Worm (Caenorhabditis elegans): ENCODE data around the gene mltn-11.

The mltn-11 gene

ce11 chrV:16635911-16636310, at the start of gene mltn-11:
TSS of gene mltn-11 (plus strand) at chrV:16636186.
- TF ChIP-seq sma-3 (GFP tag; optimal IDR thresholded peaks at IDR 0.05) (no peak), nhr-25 (tag; optimal IDR thresholded peaks at IDR 0.05) (no peak), zag-1 (tag; optimal IDR thresholded peaks at IDR 0.05) (no peak), lin-39 (tag; optimal IDR thresholded peaks at IDR 0.05) (no peak), peb-1 (tag; optimal IDR thresholded peaks at IDR 0.05) (no peak), elt-3 (tag; optimal IDR thresholded peaks at IDR 0.05) (no peak), sma-9 (GFP tag; optimal IDR thresholded peaks at IDR 0.05) (no peak), sma-9 (tag; optimal IDR thresholded peaks at IDR 0.05) (no peak), nhr-12 (tag; optimal IDR thresholded peaks at IDR 0.05) (no peak), nhr-10 (tag; optimal IDR thresholded peaks at IDR 0.05) (no peak), unc-62 (GFP tag; optimal IDR thresholded peaks at IDR 0.05) (no peak), Y55F3AM.14 (GFP tag; optimal IDR thresholded peaks at IDR 0.05) (no peak), nhr-237 (tag; optimal IDR thresholded peaks at IDR 0.05) (no peak), dmd-4 (tag; optimal IDR thresholded peaks at IDR 0.05) (no peak), nhr-129 (tag; optimal IDR thresholded peaks at IDR 0.05) (no peak), sem-4 (tag; optimal IDR thresholded peaks at IDR 0.05) (no peak)

ce11 chrV:16588428-16588827, 47.6 kb upstream of the mltn-11 start, which contains the start of gene srw-73:
TSS of gene srw-73 (minus strand) at chrV:16588528.
- TF ChIP-seq dmd-4 (tag; optimal IDR thresholded peaks at IDR 0.05) (no peak), ztf-1 (GFP tag; conservative IDR thresholded peaks at IDR 0.05) (no peak), blmp-1 (tag; optimal IDR thresholded peaks at IDR 0.05; ENCODE audit: insufficient read depth) (no peak), nhr-129 (tag; optimal IDR thresholded peaks at IDR 0.05) (no peak), lin-11 (tag; optimal IDR thresholded peaks at IDR 0.05) (no peak), unc-55 (GFP tag; optimal IDR thresholded peaks at IDR 0.05) (no peak), sem-4 (tag; optimal IDR thresholded peaks at IDR 0.05) (no peak), nhr-10 (tag; optimal IDR thresholded peaks at IDR 0.05) (no peak), nhr-25 (tag; optimal IDR thresholded peaks at IDR 0.05) (no peak), nhr-77 (tag; optimal IDR thresholded peaks at IDR 0.05) (no peak), skn-1 (tag; optimal IDR thresholded peaks at IDR 0.05) (no peak), mab-5 (tag; optimal IDR thresholded peaks at IDR 0.05) (no peak), zag-1 (tag; optimal IDR thresholded peaks at IDR 0.05) (no peak), unc-62 (GFP tag; optimal IDR thresholded peaks at IDR 0.05) (no peak), nhr-237 (tag; optimal IDR thresholded peaks at IDR 0.05) (no peak)

DNA sequence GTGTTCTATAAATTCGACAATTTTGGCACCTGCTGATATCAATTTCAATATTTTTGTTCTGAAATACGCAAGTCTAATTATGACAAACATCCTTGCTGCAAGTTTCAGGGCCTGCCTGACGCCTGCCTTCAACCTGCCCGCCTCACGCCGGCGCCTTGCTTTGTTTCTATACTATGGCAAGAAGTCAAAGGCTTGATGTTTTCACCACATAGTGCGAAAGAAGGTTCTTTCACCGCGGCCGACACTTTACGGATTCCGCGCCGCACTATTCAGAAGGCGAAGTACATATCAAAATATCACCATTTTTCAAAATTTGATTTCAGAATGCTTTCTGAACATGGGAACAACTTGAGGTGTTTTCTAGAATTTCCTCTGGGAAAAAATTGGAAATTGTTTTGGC, 46.5 kb upstream of the mltn-11 start:
- TF ChIP-seq blmp-1 (tag; optimal IDR thresholded peaks at IDR 0.05; ENCODE audit: insufficient read depth) (no peak), C34F6.9 (tag; optimal IDR thresholded peaks at IDR 0.05) (no peak), alr-1 (tag; optimal IDR thresholded peaks at IDR 0.05) (no peak), ama-1 (optimal IDR thresholded peaks at IDR 0.05) (no peak), skn-1 (tag; optimal IDR thresholded peaks at IDR 0.05) (no peak), unc-62 (GFP tag; optimal IDR thresholded peaks at IDR 0.05) (no peak), nhr-6 (tag; optimal IDR thresholded peaks at IDR 0.05) (no peak), lin-39 (tag; optimal IDR thresholded peaks at IDR 0.05) (no peak)

ce11 chrV:16591992-16592798, 43.8 kb upstream of the mltn-11 start, which contains the start of gene srh-269:
TSS of gene srh-269 (minus strand) at chrV:16592042.
- TF ChIP-seq unc-62 (GFP tag; optimal IDR thresholded peaks at IDR 0.05) (no peak), R02D3.7 (tag; optimal IDR thresholded peaks at IDR 0.05) (no peak), ztf-4 (tag; optimal IDR thresholded peaks at IDR 0.05) (peak; percentile 16), F13H6.1 (tag; optimal IDR thresholded peaks at IDR 0.05) (peak; percentile 55), unc-55 (GFP tag; optimal IDR thresholded peaks at IDR 0.05) (no peak), fos-1 (tag; optimal IDR thresholded peaks at IDR 0.05) (peak; percentile 40), nhr-21 (tag; optimal IDR thresholded peaks at IDR 0.05) (peak; percentile 47), snpc-4 (tag; optimal IDR thresholded peaks at IDR 0.05) (peak; percentile 30), ceh-82 (tag; optimal IDR thresholded peaks at IDR 0.05) (no peak), lin-11 (tag; optimal IDR thresholded peaks at IDR 0.05) (no peak), nhr-77 (tag; optimal IDR thresholded peaks at IDR 0.05) (no peak), ama-1 (optimal IDR thresholded peaks at IDR 0.05) (peak; percentile 90), mdl-1 (tag; optimal IDR thresholded peaks at IDR 0.05) (no peak), nhr-10 (tag; optimal IDR thresholded peaks at IDR 0.05) (no peak), nhr-12 (tag; optimal IDR thresholded peaks at IDR 0.05) (no peak), ztf-11 (tag; optimal IDR thresholded peaks at IDR 0.05) (no peak), elt-3 (tag; optimal IDR thresholded peaks at IDR 0.05) (no peak), ceh-16 (tag; optimal IDR thresholded peaks at IDR 0.05) (no peak), Y55F3AM.14 (GFP tag; optimal IDR thresholded peaks at IDR 0.05) (peak; percentile 72), crh-2 (tag; optimal IDR thresholded peaks at IDR 0.05) (peak; percentile 13), nhr-237 (tag; optimal IDR thresholded peaks at IDR 0.05) (no peak), dmd-4 (tag; optimal IDR thresholded peaks at IDR 0.05) (no peak), ztf-1 (GFP tag; conservative IDR thresholded peaks at IDR 0.05) (no peak), sem-4 (tag; optimal IDR thresholded peaks at IDR 0.05) (no peak), nhr-23 (tag; optimal IDR thresholded peaks at IDR 0.05) (no peak), egl-27 (tag; optimal IDR thresholded peaks at IDR 0.05) (no peak), mbf-1 (tag; optimal IDR thresholded peaks at IDR 0.05) (no peak), sma-3 (GFP tag; optimal IDR thresholded peaks at IDR 0.05) (peak; percentile 42), C34F6.9 (tag; optimal IDR thresholded peaks at IDR 0.05) (peak; percentile 36), nhr-129 (tag; optimal IDR thresholded peaks at IDR 0.05) (peak; percentile 76), lsy-2 (tag; optimal IDR thresholded peaks at IDR 0.05) (peak; percentile 27 to 63), unc-39 (tag; optimal IDR thresholded peaks at IDR 0.05) (no peak), ZK546.5 (tag; optimal IDR thresholded peaks at IDR 0.05) (no peak), nhr-6 (tag; optimal IDR thresholded peaks at IDR 0.05) (peak; percentile 12)
